Fruit fly (Drosophila melanogaster) whole organism, adult: ENCODE results near the gene atms.

ENCODE experiments used
- CG11617 ChIP-seq: fragments of 200-800 bp; sonication (Bioruptor generic); optimal IDR thresholded peaks from 2 replicates; lab custom pipeline; 2017; ENCODE audit warnings: mild to moderate bottlenecking, missing biosample characterization, missing genetic modification reagents, missing genetic modification characterization
- CG12768 ChIP-seq: fragments of 200-800 bp; sonication (Bioruptor generic); optimal IDR thresholded peaks from 2 replicates; lab custom pipeline; 2017; ENCODE audit warnings: missing biosample characterization, missing genetic modification characterization, mild to moderate bottlenecking, moderate library complexity, missing genetic modification reagents
- CG14711 ChIP-seq: fragments of 200-800 bp; sonication (Bioruptor generic); optimal IDR thresholded peaks from 2 replicates; lab custom pipeline; 2018; ENCODE audit warnings: missing biosample characterization, mild to moderate bottlenecking, missing genetic modification characterization, moderate library complexity
- CG33017 ChIP-seq: fragments of 200-800 bp; sonication (Bioruptor generic); optimal IDR thresholded peaks from 2 replicates; lab custom pipeline; 2018; ENCODE audit warnings: missing biosample characterization, mild to moderate bottlenecking, missing genetic modification characterization, moderate library complexity
- CG7045 ChIP-seq: fragments of 200-800 bp; sonication (Bioruptor generic); optimal IDR thresholded peaks from 2 replicates; lab custom pipeline; 2017; ENCODE audit warnings: missing biosample characterization, mild to moderate bottlenecking, missing genetic modification characterization
- Hr96 ChIP-seq: fragments of 200-800 bp; sonication (Bioruptor generic); optimal IDR thresholded peaks from 2 replicates; lab custom pipeline; 2016; ENCODE audit warnings: missing biosample characterization, missing genetic modification characterization
- kay ChIP-seq: fragments of 200-800 bp; sonication (Bioruptor generic); peaks from one replicate; lab custom pipeline; 2016; ENCODE audit warnings: missing biosample characterization, missing genetic modification characterization, borderline replicate concordance
- ovo ChIP-seq: fragments of 200-800 bp; sonication (Bioruptor generic); optimal IDR thresholded peaks from 2 replicates; lab custom pipeline; 2016; ENCODE audit warnings: missing biosample characterization, missing genetic modification characterization

DNA sequence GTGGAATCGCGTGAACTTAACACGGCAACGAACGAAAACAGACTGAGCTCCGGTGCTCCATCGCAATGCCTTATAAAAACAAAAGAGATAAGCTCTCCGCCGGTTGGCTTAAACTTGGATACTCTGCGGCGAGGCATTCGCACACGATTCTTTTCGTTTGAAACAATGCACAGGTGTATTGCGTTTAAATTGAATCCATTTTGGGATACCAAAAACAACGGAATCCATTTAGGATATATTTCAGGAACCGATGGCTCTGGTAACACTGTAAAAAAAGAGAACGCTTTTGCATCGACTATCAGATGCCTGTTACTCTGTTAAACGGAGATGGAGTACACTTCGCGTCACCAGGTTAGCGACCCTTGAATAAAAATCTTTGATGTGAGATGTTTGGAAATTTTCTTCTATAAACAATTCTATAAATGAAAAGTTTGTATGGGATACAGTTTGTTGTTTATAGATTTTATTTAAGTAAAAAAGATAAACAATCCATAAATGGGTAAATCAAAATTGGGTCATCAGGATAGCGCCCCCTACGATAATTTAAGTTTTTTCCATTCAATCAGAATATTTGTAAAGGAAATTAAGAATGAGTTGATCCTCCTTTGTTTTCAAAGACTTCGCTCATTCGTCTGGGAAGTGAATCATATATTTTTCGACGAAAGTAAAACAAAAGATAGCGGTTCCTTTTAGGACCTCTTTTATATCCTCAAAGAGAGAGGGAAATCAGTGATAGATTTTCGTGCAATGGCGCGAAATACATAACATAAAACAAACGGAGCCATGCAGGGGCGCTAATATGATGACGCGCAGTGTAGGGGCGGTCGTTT lies 17.8 kb upstream of the atms start, which contains the start of gene Nep2:
- TF ChIP-seq CG12768 (GFP tag; lab: Kevin White, UChicago) = no peak
- no peak for TF ChIP-seq Hr96 (GFP tag; lab: Kevin White, UChicago)
- no peak for TF ChIP-seq CG11617
- no peak for TF ChIP-seq CG33017 (tag; lab: Kevin White, UChicago)
- TF ChIP-seq CG7045 = no peak
- no peak for TF ChIP-seq kay (GFP tag; lab: Kevin White, UChicago)
- no peak for TF ChIP-seq CG14711
- no peak for TF ChIP-seq ovo
